Worm (Caenorhabditis elegans) whole organism, L4 larva: ENCODE data around the gene C34F11.5.

Experiments
- D1046.2 ChIP-seq: fragments of 200-800 bp; sonication (Bioruptor generic); IDR thresholded peaks from 2 replicates; pipeline ENCODE4 v1.3.6; 2022; ENCODE audit warnings: missing genetic modification characterization, missing compliant biosample characterization
- F26F4.8 ChIP-seq: fragments of 200-800 bp; sonication (Bioruptor generic); conservative IDR thresholded peaks from 2 replicates; pipeline ENCODE4 v1.3.6; 2022; ENCODE audit warnings: missing genetic modification characterization, missing compliant biosample characterization
- F37D6.2 ChIP-seq: sonication (generic microtip); optimal IDR thresholded peaks from 2 replicates; lab custom pipeline; 2016; ENCODE audit warnings: mild to moderate bottlenecking, missing genetic modification characterization, missing compliant biosample characterization
- F44E2.7 ChIP-seq: fragments of 200-800 bp; sonication (Bioruptor generic); IDR thresholded peaks from 2 replicates; pipeline ENCODE4 v2.1.2; 2022; ENCODE audit warnings: missing genetic modification characterization, missing compliant biosample characterization
- R02D3.7 ChIP-seq: fragments of 150-350 bp; sonication (generic microtip); optimal IDR thresholded peaks from 3 replicates; lab custom pipeline; 2014; ENCODE audit warnings: missing biosample characterization, missing genetic modification characterization
- T26A8.4 ChIP-seq: fragments of 200-800 bp; sonication (Bioruptor generic); IDR thresholded peaks from 2 replicates; pipeline ENCODE4 v1.3.6; 2022; ENCODE audit warnings: missing genetic modification characterization, missing compliant biosample characterization
- attf-4 ChIP-seq: sonication (generic microtip); optimal IDR thresholded peaks from 3 replicates; lab custom pipeline; 2017; ENCODE audit warnings: missing biosample characterization, missing genetic modification characterization
- ceh-20 ChIP-seq: fragments of 200-800 bp; sonication (Bioruptor generic); IDR thresholded peaks from 2 replicates; pipeline ENCODE4 v1.3.6; 2022; ENCODE audit warnings: missing genetic modification reagents, missing genetic modification characterization, missing compliant biosample characterization
- ceh-28 ChIP-seq: fragments of 150-350 bp; optimal IDR thresholded peaks from 2 replicates; lab custom pipeline; 2014; ENCODE audit warnings: missing biosample characterization, missing genetic modification reagents, missing genetic modification characterization
- ceh-62 ChIP-seq: sonication (generic microtip); optimal IDR thresholded peaks from 2 replicates; lab custom pipeline; 2017; ENCODE audit warnings: missing biosample characterization, missing genetic modification characterization
- daf-12 ChIP-seq: fragments of 150-350 bp; optimal IDR thresholded peaks from 2 replicates; lab custom pipeline; 2014; ENCODE audit warnings: missing biosample characterization, missing genetic modification reagents, missing genetic modification characterization
- dmd-8 ChIP-seq: fragments of 200-800 bp; sonication (Bioruptor generic); IDR thresholded peaks from 2 replicates; pipeline ENCODE4 v1.3.6; 2022; ENCODE audit warnings: missing genetic modification characterization, missing compliant biosample characterization
- dpl-1 ChIP-seq: fragments of 150-350 bp; optimal IDR thresholded peaks from 2 replicates; lab custom pipeline; 2014; ENCODE audit warnings: missing biosample characterization, missing genetic modification reagents, missing genetic modification characterization
- duxl-1 ChIP-seq: sonication (generic microtip); optimal IDR thresholded peaks from 2 replicates; lab custom pipeline; 2016; ENCODE audit warnings: mild to moderate bottlenecking, missing genetic modification characterization, moderate library complexity, missing compliant biosample characterization; ENCODE audit not compliant: poor library complexity
- dve-1 ChIP-seq: sonication (generic microtip); optimal IDR thresholded peaks from 2 replicates; lab custom pipeline; 2017; ENCODE audit warnings: antibody characterized with exemption, mild to moderate bottlenecking, missing genetic modification characterization, missing compliant biosample characterization; ENCODE audit not compliant: insufficient read depth
- fkh-10 ChIP-seq: fragments of 150-350 bp; optimal IDR thresholded peaks from 2 replicates; lab custom pipeline; 2014; ENCODE audit warnings: missing biosample characterization, missing genetic modification reagents, missing genetic modification characterization
- gei-8 ChIP-seq: fragments of 200-800 bp; sonication (Bioruptor generic); optimal IDR thresholded peaks from 2 replicates; lab custom pipeline; 2018; ENCODE audit warnings: mild to moderate bottlenecking, missing genetic modification characterization, missing compliant biosample characterization
- hif-1 ChIP-seq, 2 experiments: sonication (generic microtip); optimal IDR thresholded peaks; 2 replicates each; lab custom pipeline; 2016 to 2017; ENCODE audit warnings: missing compliant biosample characterization in 2 of 2, missing genetic modification characterization in 2 of 2, missing genetic modification reagents in 2 of 2, missing genotype in 2 of 2, mild to moderate bottlenecking in 1 of 2
- hlh-11 ChIP-seq: fragments of 200-800 bp; sonication (Bioruptor generic); optimal IDR thresholded peaks from 2 replicates; lab custom pipeline; 2018; ENCODE audit warnings: mild to moderate bottlenecking, missing genetic modification characterization, missing compliant biosample characterization
- lim-7 ChIP-seq: fragments of 200-800 bp; sonication (Bioruptor generic); IDR thresholded peaks from 2 replicates; pipeline ENCODE4 v1.3.6; 2022; ENCODE audit warnings: missing genetic modification characterization, missing compliant biosample characterization
- lin-1 ChIP-seq: fragments of 200-800 bp; sonication (Bioruptor generic); IDR thresholded peaks from 2 replicates; pipeline ENCODE4 v1.3.6; 2022; ENCODE audit warnings: missing genetic modification reagents, missing genetic modification characterization, missing compliant biosample characterization
- lin-39 ChIP-seq: fragments of 150-350 bp; optimal IDR thresholded peaks from 2 replicates; lab custom pipeline; 2014; ENCODE audit warnings: missing biosample characterization, missing genetic modification reagents, missing genetic modification characterization
- lir-3 ChIP-seq: sonication (generic microtip); optimal IDR thresholded peaks from 2 replicates; lab custom pipeline; 2016; ENCODE audit warnings: mild to moderate bottlenecking, missing genetic modification characterization, missing compliant biosample characterization
- lsy-2 ChIP-seq, 2 experiments: fragments of 150-350 bp in 1 of 2; sonication (generic microtip) in 1 of 2; optimal IDR thresholded peaks; 2 replicates each; lab custom pipeline; 2014 to 2017; ENCODE audit warnings: missing biosample characterization in 2 of 2, missing genetic modification characterization in 2 of 2
- madf-9 ChIP-seq: fragments of 200-800 bp; sonication (Bioruptor generic); conservative IDR thresholded peaks from 2 replicates; pipeline ENCODE4 v1.3.6; 2022; ENCODE audit warnings: missing genetic modification reagents, missing genetic modification characterization, missing compliant biosample characterization
- mdt-29 ChIP-seq: fragments of 200-800 bp; sonication (Bioruptor generic); IDR thresholded peaks from 2 replicates; pipeline ENCODE4 v1.3.6; 2022; ENCODE audit warnings: missing genetic modification reagents, missing genetic modification characterization, missing compliant biosample characterization
- mep-1 ChIP-seq: fragments of 150-350 bp; sonication (generic microtip); optimal IDR thresholded peaks from 3 replicates; lab custom pipeline; 2014; ENCODE audit warnings: missing biosample characterization, missing genetic modification characterization
- mxl-2 ChIP-seq: fragments of 200-800 bp; sonication (Bioruptor generic); conservative IDR thresholded peaks from 2 replicates; pipeline ENCODE4 v1.3.6; 2022; ENCODE audit warnings: missing genetic modification reagents, missing genetic modification characterization, missing compliant biosample characterization
- nhr-111 ChIP-seq: fragments of 200-800 bp; sonication (Bioruptor generic); optimal IDR thresholded peaks from 2 replicates; lab custom pipeline; 2018; ENCODE audit warnings: mild to moderate bottlenecking, missing genetic modification characterization, missing compliant biosample characterization
- nhr-237 ChIP-seq: sonication (generic microtip); optimal IDR thresholded peaks from 2 replicates; lab custom pipeline; 2017; ENCODE audit warnings: missing biosample characterization, missing genetic modification characterization
- nhr-6 ChIP-seq: fragments of 150-350 bp; optimal IDR thresholded peaks from 2 replicates; lab custom pipeline; 2014; ENCODE audit warnings: missing biosample characterization, missing genetic modification characterization
- nhr-76 ChIP-seq: fragments of 150-350 bp; optimal IDR thresholded peaks from 2 replicates; lab custom pipeline; 2014; ENCODE audit warnings: missing biosample characterization, missing genetic modification characterization
- nhr-77 ChIP-seq: fragments of 150-350 bp; optimal IDR thresholded peaks from 2 replicates; lab custom pipeline; 2014; ENCODE audit warnings: missing biosample characterization, missing genetic modification characterization
- rbr-2 ChIP-seq: sonication (generic microtip); optimal IDR thresholded peaks from 2 replicates; lab custom pipeline; 2016; ENCODE audit warnings: missing genotype, missing genetic modification characterization, missing compliant biosample characterization
- saeg-2 ChIP-seq: fragments of 200-800 bp; sonication (Bioruptor generic); IDR thresholded peaks from 2 replicates; pipeline ENCODE4 v1.3.6; 2022; ENCODE audit warnings: missing genetic modification reagents, missing genetic modification characterization, missing compliant biosample characterization
- skn-1 ChIP-seq: fragments of 150-350 bp; optimal IDR thresholded peaks from 2 replicates; lab custom pipeline; 2014; ENCODE audit warnings: missing biosample characterization, missing genetic modification characterization
- spr-1 ChIP-seq: sonication (generic microtip); optimal IDR thresholded peaks from 2 replicates; lab custom pipeline; 2016; ENCODE audit warnings: mild to moderate bottlenecking, missing genetic modification characterization, missing compliant biosample characterization
- spr-3 ChIP-seq: fragments of 200-800 bp; sonication (Bioruptor generic); optimal IDR thresholded peaks from 2 replicates; lab custom pipeline; 2018; ENCODE audit warnings: mild to moderate bottlenecking, missing genetic modification characterization, missing compliant biosample characterization
- unc-39 ChIP-seq: sonication (generic microtip); optimal IDR thresholded peaks from 2 replicates; lab custom pipeline; 2017; ENCODE audit warnings: missing biosample characterization, missing genetic modification characterization
- vab-7 ChIP-seq: fragments of 200-800 bp; sonication (Bioruptor generic); IDR thresholded peaks from 2 replicates; pipeline ENCODE4 v1.3.6; 2022; ENCODE audit warnings: missing genetic modification reagents, missing genetic modification characterization, missing compliant biosample characterization
- zip-2 ChIP-seq: fragments of 150-350 bp; optimal IDR thresholded peaks from 2 replicates; lab custom pipeline; 2014; ENCODE audit warnings: missing biosample characterization, missing genetic modification characterization

C34F11.5 gene

ce11 chrII:5156983-5157382 lies 38.6 kb upstream of the C34F11.5 start, which contains the start of gene msp-45:
Gene msp-45 (minus strand): TSS chrII:5157083.
- no peak for TF ChIP-seq dve-1 (tag; lab: Kevin White, UChicago)
- TF ChIP-seq mxl-2 (GFP tag; lab: Robert Waterston, UW) = no peak
- no peak for TF ChIP-seq fkh-10 (GFP tag; lab: Kevin White, UChicago)
- no peak for TF ChIP-seq dpl-1 (GFP tag; lab: Kevin White, UChicago)
- no peak for TF ChIP-seq lir-3 (tag; lab: Kevin White, UChicago)
- TF ChIP-seq lsy-2 (tag; optimal IDR thresholded peaks at IDR 0.05; lab: Kevin White, UChicago) = no peak
- TF ChIP-seq F44E2.7 (GFP tag; lab: Robert Waterston, UW) = no peak
- TF ChIP-seq saeg-2 (GFP tag; lab: Robert Waterston, UW) = no peak
- TF ChIP-seq gei-8 (GFP tag; lab: Kevin White, UChicago) = no peak
- TF ChIP-seq skn-1 = no peak
- no peak for TF ChIP-seq madf-9 (GFP tag; lab: Robert Waterston, UW)
- no peak for TF ChIP-seq lin-39
- TF ChIP-seq F26F4.8 (GFP tag; lab: Robert Waterston, UW) = no peak
- TF ChIP-seq F37D6.2 (tag; lab: Kevin White, UChicago) = no peak
- no peak for TF ChIP-seq vab-7 (GFP tag; lab: Robert Waterston, UW)
- no peak for TF ChIP-seq spr-3 (GFP tag; lab: Kevin White, UChicago)
- no peak for TF ChIP-seq rbr-2 (tag; lab: Kevin White, UChicago)

- no peak for TF ChIP-seq nhr-77 (tag; lab: Kevin White, UChicago)
- no peak for TF ChIP-seq nhr-111 (GFP tag; lab: Kevin White, UChicago)
- TF ChIP-seq D1046.2 = no peak
- no peak for TF ChIP-seq unc-39 (tag; lab: Kevin White, UChicago)
- TF ChIP-seq hif-1 (tag; optimal IDR thresholded peaks at IDR 0.05; lab: Kevin White, UChicago) = no peak
- no peak for TF ChIP-seq mep-1 (tag; lab: Kevin White, UChicago)
- TF ChIP-seq R02D3.7 = no peak
- TF ChIP-seq nhr-237 = no peak
- TF ChIP-seq hlh-11 (tag; lab: Kevin White, UChicago) = no peak
- TF ChIP-seq T26A8.4 (GFP tag; lab: Robert Waterston, UW) = no peak
- no peak for TF ChIP-seq ceh-20 (GFP tag; lab: Robert Waterston, UW)
- no peak for TF ChIP-seq dmd-8 (GFP tag; lab: Robert Waterston, UW)
- TF ChIP-seq attf-4 (tag; lab: Kevin White, UChicago) = no peak
- TF ChIP-seq ceh-28 (tag; lab: Kevin White, UChicago) = no peak
These were observed 38.1 kb upstream of the C34F11.5 start, which contains the start of gene srb-13 for ce11 chrII:5157525-5157924. Gene srb-13 (minus strand): TSS chrII:5157625.

- TF ChIP-seq F26F4.8 (GFP tag; lab: Robert Waterston, UW) = 0 out of 2 replicates have a peak, but pooled peaks have one; percentile 34
These were observed 36.8 kb upstream of the C34F11.5 start, which contains the start of gene F58A6.9 for ce11 chrII:5158774-5159173. Gene F58A6.9 (minus strand): TSS chrII:5158874.

ce11 chrII:5161102-5161501 lies 34.5 kb upstream of the C34F11.5 start, which contains the start of gene C27D6.11:
Gene C27D6.11 (minus strand): TSS chrII:5161202.
- no peak for TF ChIP-seq lin-1
- no peak for TF ChIP-seq D1046.2
- no peak for TF ChIP-seq daf-12 (tag; lab: Kevin White, UChicago)
- TF ChIP-seq nhr-76 (tag; lab: Kevin White, UChicago) = no peak
- TF ChIP-seq duxl-1 (tag; lab: Kevin White, UChicago) = no peak
- no peak for TF ChIP-seq spr-1 (tag; lab: Kevin White, UChicago)
- TF ChIP-seq mxl-2 (GFP tag; lab: Robert Waterston, UW) = no peak
- TF ChIP-seq ceh-20 (GFP tag; lab: Robert Waterston, UW) = no peak
- no peak for TF ChIP-seq ceh-62 (tag; lab: Kevin White, UChicago)
- TF ChIP-seq mdt-29 (GFP tag; lab: Robert Waterston, UW) = no peak
- TF ChIP-seq zip-2 = no peak
- no peak for TF ChIP-seq lim-7
- no peak for TF ChIP-seq dve-1 (tag; lab: Kevin White, UChicago)
- TF ChIP-seq nhr-6 (tag; lab: Kevin White, UChicago) = no peak
